Worm (Caenorhabditis elegans): Measurements from ENCODE around the gene F19B10.6.

- TF ChIP-seq him-1 (tag; optimal IDR thresholded peaks at IDR 0.05) (no peak), dao-5 (tag; optimal IDR thresholded peaks at IDR 0.05) (no peak), W03F9.2 (tag; optimal IDR thresholded peaks at IDR 0.05) (no peak)
These were observed 774 bp upstream of the F19B10.6 start, which contains the start of gene F19B10.3 for ce11 chrII:3664470-3664869.
